Worm (Caenorhabditis elegans): ENCODE data around the gene acdh-2.

- TF ChIP-seq ceh-36 (tag; optimal IDR thresholded peaks at IDR 0.05) (no peak), ama-1 (optimal IDR thresholded peaks at IDR 0.05) (no peak), F13C5.2 (tag; optimal IDR thresholded peaks at IDR 0.05) (no peak)
Observed at ce11 chrII:5554788-5555187, 7.5 kb upstream of the acdh-2 start.
